Fruit fly (Drosophila melanogaster): ENCODE data around the gene CG14147.

The CG14147 gene

dm6 chr3L:10986613-10987012 is 14.2 kb downstream of the CG14147 start (continued):
- TF ChIP-seq eg (GFP tag; IDR thresholded peaks at IDR 0.05): 0 out of 3 replicates have a peak, but pooled peaks have one; percentile 21
- TF ChIP-seq vri (GFP tag; optimal IDR thresholded peaks at IDR 0.05): no peak
- peak; percentile 1 for TF ChIP-seq spab (GFP tag; optimal IDR thresholded peaks at IDR 0.05)
- no peak for TF ChIP-seq Blimp-1 (GFP tag; optimal IDR thresholded peaks at IDR 0.05)

DNA sequence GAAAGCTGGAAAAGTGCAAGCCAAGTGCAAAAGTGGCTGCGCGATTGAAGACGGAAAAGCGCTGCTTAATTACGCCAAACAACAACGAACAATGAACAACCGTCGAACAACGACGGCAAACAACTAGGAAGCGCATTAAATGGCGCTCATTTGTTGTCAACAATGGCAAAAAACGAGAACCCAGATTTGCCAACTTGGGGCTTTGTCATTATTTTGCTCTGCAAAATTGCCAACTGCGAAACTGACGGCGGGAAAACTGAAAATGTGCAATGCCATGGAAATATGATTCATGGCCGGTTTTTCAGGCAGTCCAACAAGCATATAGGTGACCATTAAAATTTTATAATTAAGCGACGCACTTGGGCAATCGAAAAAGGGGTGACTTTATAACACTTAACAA is 16.1 kb downstream of the CG14147 start:
- no peak for TF ChIP-seq CG15336 (GFP tag; IDR thresholded peaks at IDR 0.05)

- TF ChIP-seq CG6792 (GFP tag; optimal IDR thresholded peaks at IDR 0.05) (no peak), Hr4 (GFP tag; optimal IDR thresholded peaks at IDR 0.05) (no peak), CG3032 (tag; optimal IDR thresholded peaks at IDR 0.05) (no peak), CG3919 (GFP tag; optimal IDR thresholded peaks at IDR 0.05) (no peak), CG9139 (GFP tag; optimal IDR thresholded peaks at IDR 0.05) (no peak), pdm3 (GFP tag; optimal IDR thresholded peaks at IDR 0.05) (no peak), CG15336 (GFP tag; IDR thresholded peaks at IDR 0.05) (no peak), Sox14 (GFP tag; optimal IDR thresholded peaks at IDR 0.05) (no peak), fd59A (GFP tag; optimal IDR thresholded peaks at IDR 0.05) (no peak), CG34406 (GFP tag; optimal IDR thresholded peaks at IDR 0.05) (no peak), CG7368 (GFP tag; optimal IDR thresholded peaks at IDR 0.05) (no peak), salr (GFP tag; optimal IDR thresholded peaks at IDR 0.05) (no peak), CG4318 (GFP tag; optimal IDR thresholded peaks at IDR 0.05) (no peak), Ets21C (GFP tag; optimal IDR thresholded peaks at IDR 0.05) (no peak), Ets96B (tag; optimal IDR thresholded peaks at IDR 0.05) (no peak), Eip78C (GFP tag) (no peak), net (GFP tag; optimal IDR thresholded peaks at IDR 0.05) (no peak), acj6 (GFP tag; optimal IDR thresholded peaks at IDR 0.05) (no peak)
Observed at dm6 chr3L:10989305-10989704, 16.9 kb downstream of the CG14147 start.

DNA sequence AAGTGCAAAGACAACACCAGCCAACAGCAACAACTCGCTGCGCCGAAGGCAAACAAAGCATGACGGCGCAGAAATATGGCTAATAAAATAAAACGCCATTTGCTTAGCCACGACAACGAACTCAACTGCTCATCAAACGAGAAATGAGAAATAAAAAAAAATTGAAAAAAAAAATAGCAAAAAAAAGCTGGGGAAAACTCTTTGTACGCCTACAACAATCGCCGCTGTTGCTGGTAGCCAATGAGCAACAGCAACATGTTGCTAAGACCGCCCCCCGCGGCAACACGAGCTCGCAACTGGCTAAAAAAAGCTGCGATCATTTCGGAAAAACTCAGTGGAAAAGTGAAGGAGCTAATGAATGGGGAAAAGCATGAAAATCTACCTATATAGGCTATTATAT is 17.4 kb downstream of the CG14147 start:
- TF ChIP-seq eg (GFP tag; IDR thresholded peaks at IDR 0.05) (0 out of 3 replicates have a peak, but pooled peaks have one; percentile 30), CG8119 (GFP tag; IDR thresholded peaks at IDR 0.05) (peak; percentile 66; the same call in 2 of the 3 replicates), CG15336 (GFP tag; IDR thresholded peaks at IDR 0.05) (0 out of 2 replicates have a peak, but pooled peaks have one; percentile 31), Ets21C (GFP tag; optimal IDR thresholded peaks at IDR 0.05) (no peak), CG11902 (GFP tag; optimal IDR thresholded peaks at IDR 0.05) (no peak), CG6808 (GFP tag; optimal IDR thresholded peaks at IDR 0.05) (no peak), CG32006 (GFP tag; optimal IDR thresholded peaks at IDR 0.05) (peak; percentile 3), CG6276 (GFP tag; optimal IDR thresholded peaks at IDR 0.05) (peak; percentile 25), Eip78C (GFP tag) (peak; percentile 18), spab (GFP tag; optimal IDR thresholded peaks at IDR 0.05) (no peak), net (GFP tag; optimal IDR thresholded peaks at IDR 0.05) (no peak)

DNA sequence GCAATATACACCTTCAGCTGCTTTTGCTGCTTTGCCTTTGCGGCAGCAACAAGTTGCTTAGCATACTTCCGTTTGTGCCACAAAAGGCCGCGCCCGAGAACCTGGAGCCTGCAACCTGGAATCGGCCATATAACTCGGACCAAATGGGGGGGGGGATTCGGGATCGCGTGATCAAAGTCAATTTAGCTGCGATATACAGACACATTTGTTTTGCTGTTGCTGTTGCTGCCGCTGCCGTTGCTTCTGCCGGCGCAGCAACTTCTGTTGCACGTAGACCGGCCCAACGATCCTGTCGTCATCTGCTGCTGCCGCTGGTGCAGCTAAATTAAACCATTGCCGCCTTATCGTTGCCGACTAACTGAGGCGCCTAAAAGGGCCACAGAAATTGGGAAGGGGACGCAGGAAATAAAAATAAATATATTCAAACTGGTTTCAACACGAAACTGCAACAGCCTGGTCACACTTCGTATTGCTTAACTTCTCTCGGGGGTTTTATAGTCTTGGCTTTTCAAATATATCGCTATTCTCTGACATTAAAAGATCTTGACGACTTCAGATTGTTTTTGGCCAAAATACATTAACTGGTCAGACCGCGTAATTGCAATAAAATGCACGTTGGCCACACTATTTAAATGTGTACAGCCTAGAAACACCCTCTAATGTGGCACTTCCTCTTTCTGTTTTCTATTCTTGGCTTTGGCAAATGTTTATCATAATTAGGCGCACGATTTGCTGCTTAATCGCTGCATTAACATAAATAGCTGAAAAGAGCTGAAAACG is 19.0 kb downstream of the CG14147 start:
- peak; percentile 14 to 99 for TF ChIP-seq ss (GFP tag; optimal IDR thresholded peaks at IDR 0.05)
- TF ChIP-seq svp (GFP tag): peak; percentile 36
- TF ChIP-seq CG8119 (GFP tag; IDR thresholded peaks at IDR 0.05): no peak
- TF ChIP-seq Eip78C (GFP tag): peak; percentile 33

- TF ChIP-seq fd59A (GFP tag; optimal IDR thresholded peaks at IDR 0.05): no peak
- TF ChIP-seq CG11294 (GFP tag; IDR thresholded peaks at IDR 0.05): 0 out of 2 replicates have a peak, but pooled peaks have one; percentile 6
- TF ChIP-seq CG34406 (GFP tag; optimal IDR thresholded peaks at IDR 0.05): no peak
- peak; percentile 97 for TF ChIP-seq svp (GFP tag)
Observed at dm6 chr3L:10997240-10997830, 24.9 kb downstream of the CG14147 start.

All from whole organism, prepupa.